Fruit fly (Drosophila melanogaster): ENCODE measurements around the gene CG17177.

DNA sequence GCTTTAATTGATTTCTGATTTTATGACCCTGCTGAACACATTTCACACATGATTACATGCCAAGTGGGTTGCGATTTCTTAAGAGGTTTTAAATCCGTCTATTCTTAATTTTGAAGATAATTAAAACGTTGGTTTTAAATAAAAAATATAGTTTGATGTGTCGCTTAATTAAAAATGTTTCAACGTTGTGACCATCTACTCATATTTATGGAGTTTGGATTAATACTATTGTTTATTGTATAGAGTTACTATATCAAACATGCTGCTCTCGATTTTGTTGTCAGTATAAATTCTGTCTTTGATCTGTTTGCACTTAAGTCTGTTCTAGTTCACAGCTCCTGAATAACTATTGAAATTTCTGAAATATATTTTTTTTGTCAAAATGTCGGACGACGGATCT is 10.4 kb downstream of the CG17177 start, which contains the start of gene gdrd:
- TF ChIP-seq Hr96 (GFP tag; optimal IDR thresholded peaks at IDR 0.05) = no peak
- no peak for TF ChIP-seq Crg-1 (GFP tag; optimal IDR thresholded peaks at IDR 0.05)
- TF ChIP-seq tj (GFP tag; optimal IDR thresholded peaks at IDR 0.05) = no peak
- TF ChIP-seq pad (GFP tag; optimal IDR thresholded peaks at IDR 0.05) = no peak
- no peak for TF ChIP-seq Clk (GFP tag; optimal IDR thresholded peaks at IDR 0.05)
- TF ChIP-seq CG5204 (GFP tag; optimal IDR thresholded peaks at IDR 0.05) = no peak
- peak; percentile 70 for TF ChIP-seq kay (GFP tag; ENCODE audit: borderline replicate concordance)
- no peak for TF ChIP-seq CG14711 (tag; optimal IDR thresholded peaks at IDR 0.05)
- TF ChIP-seq CG1620 (GFP tag; optimal IDR thresholded peaks at IDR 0.05) = no peak
- TF ChIP-seq Mnt (GFP tag; optimal IDR thresholded peaks at IDR 0.05) = no peak
- TF ChIP-seq cnc (optimal IDR thresholded peaks at IDR 0.05) = no peak
